Worm (Caenorhabditis elegans): ENCODE measurements around the gene F09F9.3.

Gene F09F9.3

ce11 chrX:4123368-4123767 lies 2.5 kb upstream of the F09F9.3 start:
- no peak for TF ChIP-seq T07F8.4 (tag; optimal IDR thresholded peaks at IDR 0.05)
- no peak for TF ChIP-seq sdz-38 (tag; optimal IDR thresholded peaks at IDR 0.05)

- TF ChIP-seq F57A8.1 (GFP tag; optimal IDR thresholded peaks at IDR 0.05), result no peak
- TF ChIP-seq K11D2.4 (GFP tag; IDR thresholded peaks at IDR 0.05), result no peak
- no peak for TF ChIP-seq cebp-2 (GFP tag; IDR thresholded peaks at IDR 0.05)
- no peak for TF ChIP-seq let-607 (tag; optimal IDR thresholded peaks at IDR 0.05)
- no peak for TF ChIP-seq ztf-22 (GFP tag; optimal IDR thresholded peaks at IDR 0.05)
- no peak for TF ChIP-seq atf-7 (tag; optimal IDR thresholded peaks at IDR 0.05)
- TF ChIP-seq ceh-91 (GFP tag; IDR thresholded peaks at IDR 0.05), result no peak
- no peak for TF ChIP-seq ceh-58 (GFP tag; IDR thresholded peaks at IDR 0.05)
- TF ChIP-seq F37B4.10 (GFP tag; IDR thresholded peaks at IDR 0.05), result no peak
Observed at ce11 chrX:4117626-4118025, 3.2 kb downstream of the F09F9.3 start, which contains the start of gene F09F9.5. F09F9.5 (plus strand) TSS chrX:4117926.

DNA sequence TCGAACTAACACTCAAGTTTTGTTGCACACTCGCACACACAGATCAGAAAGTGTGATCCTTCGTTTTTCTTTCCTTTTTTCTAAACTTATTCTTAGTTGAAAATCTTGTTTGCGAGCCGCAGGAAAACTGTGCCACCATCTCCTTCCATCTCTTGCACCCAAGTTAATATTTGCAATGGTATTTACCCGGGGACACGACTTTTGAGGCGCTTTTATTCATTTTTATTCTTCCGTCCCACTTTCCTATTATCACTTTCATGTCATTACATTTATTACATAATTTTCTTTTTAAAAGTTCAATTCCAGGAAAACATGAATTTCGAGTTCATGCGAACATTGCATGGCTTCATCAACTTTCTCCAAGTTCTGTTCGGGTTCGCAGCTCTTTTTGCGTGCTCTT lies 5.8 kb downstream of the F09F9.3 start, which contains the start of gene F09F9.1:
Gene F09F9.1 (plus strand): TSS at position 301 of the 400 bp plus-strand sequence.
- TF ChIP-seq nfya-1 (tag; optimal IDR thresholded peaks at IDR 0.05; ENCODE audit: borderline replicate concordance, insufficient read depth) (no peak), ceh-58 (GFP tag; IDR thresholded peaks at IDR 0.05) (no peak), K12H6.12 (tag; optimal IDR thresholded peaks at IDR 0.05) (no peak), B0019.2 (GFP tag; conservative IDR thresholded peaks at IDR 0.05) (no peak), tlf-1 (GFP tag; optimal IDR thresholded peaks at IDR 0.05) (no peak), C17E4.6 (GFP tag; IDR thresholded peaks at IDR 0.05) (no peak), attf-5 (GFP tag; optimal IDR thresholded peaks at IDR 0.05) (no peak), F10E7.11 (tag; optimal IDR thresholded peaks at IDR 0.05) (no peak), lin-35 (GFP tag; optimal IDR thresholded peaks at IDR 0.05) (no peak), hlh-12 (tag; optimal IDR thresholded peaks at IDR 0.05) (no peak), T07F8.4 (tag; optimal IDR thresholded peaks at IDR 0.05) (no peak), sdz-38 (tag; optimal IDR thresholded peaks at IDR 0.05) (no peak), T26A5.8 (tag; optimal IDR thresholded peaks at IDR 0.05) (no peak), ama-1 (optimal IDR thresholded peaks at IDR 0.05) (no peak), ama-1 (GFP tag; optimal IDR thresholded peaks at IDR 0.05) (no peak), mxl-1 (tag; optimal IDR thresholded peaks at IDR 0.05) (no peak), akir-1 (GFP tag; optimal IDR thresholded peaks at IDR 0.05) (no peak), him-1 (tag; optimal IDR thresholded peaks at IDR 0.05) (no peak)

DNA sequence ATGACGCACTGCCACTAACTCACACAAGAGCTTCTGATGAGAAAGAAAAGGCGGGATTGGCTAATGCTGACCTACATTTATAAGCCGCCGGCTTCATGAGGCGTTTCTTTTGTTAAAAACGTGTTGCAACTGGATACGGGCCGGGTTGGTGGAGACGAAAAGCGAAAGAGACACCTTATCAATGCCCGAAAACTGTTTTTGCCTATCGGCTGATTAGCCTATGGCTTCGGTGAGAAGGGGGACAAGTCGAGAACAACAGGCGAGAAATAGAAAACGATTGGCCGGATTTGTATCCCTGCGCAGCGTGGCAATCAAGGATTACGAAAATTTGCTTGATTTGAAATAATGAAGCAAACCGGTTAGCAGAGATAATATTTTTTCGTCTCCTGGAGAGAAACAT lies 9.4 kb downstream of the F09F9.3 start, which contains the start of gene F09F9.2:
Gene F09F9.2 (minus strand): TSS at position 25 of the 400 bp plus-strand sequence.
- no peak for TF ChIP-seq lir-1 (GFP tag; conservative IDR thresholded peaks at IDR 0.05)
- no peak for TF ChIP-seq lin-35 (GFP tag; optimal IDR thresholded peaks at IDR 0.05)
- no peak for TF ChIP-seq mes-4 (tag; optimal IDR thresholded peaks at IDR 0.05)
- TF ChIP-seq ccch-3 (GFP tag; optimal IDR thresholded peaks at IDR 0.05), result no peak
- TF ChIP-seq egl-44 (GFP tag; IDR thresholded peaks at IDR 0.05), result no peak
- no peak for TF ChIP-seq attf-5 (GFP tag; optimal IDR thresholded peaks at IDR 0.05)
- no peak for TF ChIP-seq Y56A3A.18 (GFP tag; IDR thresholded peaks at IDR 0.05)
- no peak for TF ChIP-seq ceh-40 (GFP tag; IDR thresholded peaks at IDR 0.05)
- no peak for TF ChIP-seq sdz-38 (tag; optimal IDR thresholded peaks at IDR 0.05)
- TF ChIP-seq efl-1 (GFP tag; optimal IDR thresholded peaks at IDR 0.05), result no peak
- TF ChIP-seq ama-1 (optimal IDR thresholded peaks at IDR 0.05), result no peak
- TF ChIP-seq ama-1 (GFP tag; optimal IDR thresholded peaks at IDR 0.05), result no peak
- TF ChIP-seq atf-7 (tag; optimal IDR thresholded peaks at IDR 0.05), result no peak
- TF ChIP-seq F23B12.7 (tag; optimal IDR thresholded peaks at IDR 0.05; ENCODE audit: insufficient read depth), result no peak
- no peak for TF ChIP-seq madf-8 (GFP tag; conservative IDR thresholded peaks at IDR 0.05)
- TF ChIP-seq B0336.3 (GFP tag; IDR thresholded peaks at IDR 0.05), result no peak
- no peak for TF ChIP-seq hmg-20 (GFP tag; IDR thresholded peaks at IDR 0.05)
- TF ChIP-seq lin-54 (GFP tag; optimal IDR thresholded peaks at IDR 0.05), result no peak
